Worm (Caenorhabditis elegans) whole organism, mixed stage, embryonic: ENCODE results near the gene T06E4.7.

ENCODE experiments used
- cnd-1 ChIP-seq: fragments of 200-800 bp; sonication (Bioruptor generic); optimal IDR thresholded peaks from 2 replicates; lab custom pipeline; 2018; ENCODE audit warnings: mild to moderate bottlenecking, missing genetic modification characterization, missing compliant biosample characterization
- drap-1 ChIP-seq: fragments of 200-800 bp; sonication (Bioruptor generic); optimal IDR thresholded peaks from 3 replicates; lab custom pipeline; 2018; ENCODE audit warnings: mild to moderate bottlenecking, missing genetic modification characterization, missing compliant biosample characterization
- mep-1 ChIP-seq: fragments of 150-350 bp; optimal IDR thresholded peaks from 2 replicates; lab custom pipeline; 2017; ENCODE audit warnings: missing biosample characterization, missing genetic modification reagents, missing genetic modification characterization, inconsistent platforms
- nhr-2 ChIP-seq: fragments of 150-350 bp; optimal IDR thresholded peaks from 2 replicates; lab custom pipeline; 2014; ENCODE audit warnings: missing biosample characterization, missing genetic modification characterization
- pha-4 ChIP-seq: fragments of 150-350 bp; optimal IDR thresholded peaks from 2 replicates; lab custom pipeline; 2018; ENCODE audit warnings: missing biosample characterization, missing genetic modification reagents, missing genetic modification characterization
- snpc-4 ChIP-seq: fragments of 150-350 bp; optimal IDR thresholded peaks from 2 replicates; lab custom pipeline; 2014; ENCODE audit warnings: missing biosample characterization, missing genetic modification characterization

ce11 chrV:9609217-9609616 is 17.0 kb upstream of the T06E4.7 start:
- no peak for TF ChIP-seq drap-1
- TF ChIP-seq pha-4: no peak
- TF ChIP-seq mep-1 (tag; lab: Kevin White, UChicago): no peak
- no peak for TF ChIP-seq cnd-1 (tag; lab: Kevin White, UChicago)
- TF ChIP-seq nhr-2 (tag; lab: Kevin White, UChicago): no peak
- no peak for TF ChIP-seq snpc-4
